Fruit fly (Drosophila melanogaster): ENCODE results near the gene TyrR.

Gene TyrR

DNA sequence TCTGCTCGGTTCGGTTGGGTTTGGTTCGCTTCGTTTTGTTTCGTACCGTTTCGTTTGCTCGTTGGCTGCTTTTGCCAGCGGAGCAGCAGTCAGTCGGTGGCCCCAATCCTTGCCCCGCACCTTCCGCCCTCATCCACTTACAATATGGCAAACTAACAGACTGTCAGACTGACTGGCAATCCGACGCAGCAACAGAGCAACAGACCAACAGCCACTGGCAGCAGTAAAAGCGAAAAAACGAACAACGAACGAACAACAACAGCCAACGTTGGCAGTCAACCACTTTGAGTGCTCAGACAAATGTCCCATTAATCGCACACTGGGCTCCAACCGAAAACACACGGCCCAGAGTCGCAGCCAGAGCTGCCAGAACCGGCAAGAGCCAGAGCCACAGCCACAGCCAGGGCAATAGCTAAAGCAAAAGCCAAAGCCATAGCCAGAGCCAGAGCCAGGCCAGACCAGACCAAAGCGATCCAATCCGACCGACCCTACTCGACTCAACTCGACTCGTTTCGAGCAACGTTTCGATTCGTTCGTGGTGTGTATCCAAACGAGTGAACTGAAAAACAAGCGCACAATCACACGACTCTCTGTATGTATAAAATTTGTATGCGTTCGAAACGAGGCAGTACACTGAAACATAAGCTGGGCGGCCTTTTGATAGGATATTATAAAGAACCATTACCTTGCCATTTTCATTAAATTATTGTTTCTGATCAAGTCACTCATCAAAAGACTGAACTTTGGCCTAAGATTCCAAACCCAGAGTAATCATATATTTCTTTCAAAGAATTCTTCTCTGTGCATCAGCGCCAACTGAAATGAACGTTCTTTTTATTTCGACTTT, 59.1 kb downstream of the TyrR start (continued):
- TF ChIP-seq Ada2b (GFP tag; IDR thresholded peaks at IDR 0.05), result peak; percentile 99
- peak; percentile 98 for TF ChIP-seq wdn (GFP tag; IDR thresholded peaks at IDR 0.05)
- TF ChIP-seq CG9727 (GFP tag; optimal IDR thresholded peaks at IDR 0.05), result peak; percentile 99
- peak; percentile 99 for TF ChIP-seq H2.0 (GFP tag; IDR thresholded peaks at IDR 0.05)
- TF ChIP-seq nom (GFP tag; optimal IDR thresholded peaks at IDR 0.05), result peak; percentile 99
- peak; percentile 99 for TF ChIP-seq CG9609 (GFP tag; optimal IDR thresholded peaks at IDR 0.05)
- TF ChIP-seq knrl (GFP tag; IDR thresholded peaks at IDR 0.05; ENCODE audit: partially characterized antibody), result no peak
- TF ChIP-seq CG17802 (tag; optimal IDR thresholded peaks at IDR 0.05), result peak; percentile 93
- TF ChIP-seq Oli (tag; optimal IDR thresholded peaks at IDR 0.05), result peak; percentile 99
- peak; percentile 99 for TF ChIP-seq tin (GFP tag; optimal IDR thresholded peaks at IDR 0.05)
- TF ChIP-seq Awh (GFP tag; IDR thresholded peaks at IDR 0.05), result peak; percentile 99
- peak; percentile 99 for TF ChIP-seq CG14667 (GFP tag; IDR thresholded peaks at IDR 0.05)
- TF ChIP-seq stwl (tag; optimal IDR thresholded peaks at IDR 0.05), result peak; percentile 69
- TF ChIP-seq kah (GFP tag; optimal IDR thresholded peaks at IDR 0.05), result peak; percentile 90
- TF ChIP-seq CG6272 (GFP tag; IDR thresholded peaks at IDR 0.05), result peak; percentile 98
- peak; percentile 99 for TF ChIP-seq vvl (GFP tag; IDR thresholded peaks at IDR 0.05)
- TF ChIP-seq CG8765 (GFP tag; IDR thresholded peaks at IDR 0.05), result peak; percentile 96
- peak; percentile 81 for TF ChIP-seq CG7928 (GFP tag; optimal IDR thresholded peaks at IDR 0.05)
- peak; percentile 97 for TF ChIP-seq CG6175 (GFP tag; IDR thresholded peaks at IDR 0.05)
- peak; percentile 96 for TF ChIP-seq trem (tag; optimal IDR thresholded peaks at IDR 0.05)
- peak; percentile 98 for TF ChIP-seq CG10565 (GFP tag; optimal IDR thresholded peaks at IDR 0.05)
- TF ChIP-seq yki (optimal IDR thresholded peaks at IDR 0.05), result no peak
- peak; percentile 98 for TF ChIP-seq CG5953 (GFP tag; IDR thresholded peaks at IDR 0.05)
- peak; percentile 98 to 99 for TF ChIP-seq Pdp1 (GFP tag; optimal IDR thresholded peaks at IDR 0.05)
- no peak for TF ChIP-seq CG7963 (GFP tag; IDR thresholded peaks at IDR 0.05; ENCODE audit: partially characterized antibody)
- TF ChIP-seq CG6689 (GFP tag; IDR thresholded peaks at IDR 0.05), result peak; percentile 99
- TF ChIP-seq Atf6 (GFP tag; IDR thresholded peaks at IDR 0.05), result peak; percentile 99
- TF ChIP-seq CG9215 (GFP tag; IDR thresholded peaks at IDR 0.05), result peak; percentile 97
- peak; percentile 99 for TF ChIP-seq fd3F (GFP tag; optimal IDR thresholded peaks at IDR 0.05)
- TF ChIP-seq chif (GFP tag; optimal IDR thresholded peaks at IDR 0.05), result peak; percentile 99
- TF ChIP-seq bbx (GFP tag; IDR thresholded peaks at IDR 0.05; ENCODE audit: partially characterized antibody), result no peak
- peak; percentile 96 for TF ChIP-seq CG13296 (GFP tag; optimal IDR thresholded peaks at IDR 0.05)
- peak; percentile 91 for TF ChIP-seq CG15073 (GFP tag; optimal IDR thresholded peaks at IDR 0.05)
- TF ChIP-seq sob (GFP tag; IDR thresholded peaks at IDR 0.05), result peak; percentile 99
- TF ChIP-seq toy (GFP tag; IDR thresholded peaks at IDR 0.05), result peak; percentile 96
- peak; percentile 99 for TF ChIP-seq CG31441 (GFP tag; IDR thresholded peaks at IDR 0.05)
- peak; percentile 99 for TF ChIP-seq B-H1 (GFP tag; IDR thresholded peaks at IDR 0.05)
- TF ChIP-seq CG14014 (GFP tag; IDR thresholded peaks at IDR 0.05), result peak; percentile 99
- peak; percentile 99 for TF ChIP-seq CG34422 (GFP tag; IDR thresholded peaks at IDR 0.05)
- TF ChIP-seq CG7556 (GFP tag; optimal IDR thresholded peaks at IDR 0.05), result peak; percentile 99
- TF ChIP-seq nmo (GFP tag; optimal IDR thresholded peaks at IDR 0.05), result peak; percentile 99
- peak; percentile 99 for TF ChIP-seq Atf-2 (GFP tag; optimal IDR thresholded peaks at IDR 0.05)
- TF ChIP-seq klu (GFP tag; IDR thresholded peaks at IDR 0.05), result peak; percentile 97
- peak; percentile 98 for TF ChIP-seq sens-2 (GFP tag; IDR thresholded peaks at IDR 0.05)
- TF ChIP-seq CG42726 (GFP tag; IDR thresholded peaks at IDR 0.05; ENCODE audit: partially characterized antibody), result no peak
- peak; percentile 99 for TF ChIP-seq CG7839 (tag; optimal IDR thresholded peaks at IDR 0.05)
- peak; percentile 99 for TF ChIP-seq dmrt99B (tag; optimal IDR thresholded peaks at IDR 0.05)
- peak; percentile 76; the same call in 2 of the 3 replicates for TF ChIP-seq z (GFP tag; IDR thresholded peaks at IDR 0.05)
- peak; percentile 95 for TF ChIP-seq zen (tag; optimal IDR thresholded peaks at IDR 0.05)

Data from whole organism, embryonic.